Fruit fly (Drosophila melanogaster) whole organism, embryonic: ENCODE results near the gene CG31157.
A peak's percentile ranks its signal among the peaks of the same experiment; 100 is the strongest.

Source experiments
- Bgb ChIP-seq: fragments of 200-800 bp; sonication (Bioruptor generic); IDR thresholded peaks from 2 replicates; pipeline ENCODE4 v1.3.6; 2022; ENCODE audit warnings: missing biosample characterization, missing genetic modification characterization; ENCODE audit not compliant: partially characterized antibody
- CG10274 ChIP-seq: fragments of 200-800 bp; sonication (Bioruptor generic); optimal IDR thresholded peaks from 3 replicates; lab custom pipeline; 2017; ENCODE audit warnings: missing biosample characterization, mild to moderate bottlenecking, missing genetic modification characterization
- CG11696 ChIP-seq: fragments of 200-800 bp; sonication (Bioruptor generic); IDR thresholded peaks from 2 replicates; pipeline ENCODE4 v1.3.6; 2022; ENCODE audit warnings: missing biosample characterization, missing genetic modification characterization
- CG12299 ChIP-seq: fragments of 200-800 bp; sonication (Bioruptor generic); optimal IDR thresholded peaks from 2 replicates; lab custom pipeline; 2018; ENCODE audit warnings: missing biosample characterization, mild to moderate bottlenecking, missing genetic modification characterization
- CG13287 ChIP-seq: fragments of 200-800 bp; sonication (Bioruptor generic); IDR thresholded peaks from 2 replicates; pipeline ENCODE4 v1.3.6; 2022; ENCODE audit warnings: missing biosample characterization, missing genetic modification characterization; ENCODE audit not compliant: partially characterized antibody
- CG16813 ChIP-seq: fragments of 200-800 bp; sonication (Bioruptor generic); IDR thresholded peaks from 3 replicates; pipeline ENCODE4 v1.3.6; 2022; ENCODE audit warnings: missing biosample characterization, missing genetic modification characterization; ENCODE audit not compliant: partially characterized antibody
- CG17328 ChIP-seq: fragments of 200-800 bp; sonication (Bioruptor generic); IDR thresholded peaks from 2 replicates; pipeline ENCODE4 v1.3.6; 2022; ENCODE audit warnings: missing biosample characterization, missing genetic modification characterization
- CG3726 ChIP-seq: fragments of 200-800 bp; sonication (Bioruptor generic); IDR thresholded peaks from 3 replicates; pipeline ENCODE4, ENCODE4 v1.3.6; 2022; ENCODE audit warnings: missing biosample characterization, missing genetic modification characterization
- CG3838 ChIP-seq: fragments of 200-800 bp; sonication (Bioruptor generic); optimal IDR thresholded peaks from 3 replicates; lab custom pipeline; 2016; ENCODE audit warnings: missing biosample characterization, missing genetic modification characterization
- CG4282 ChIP-seq: fragments of 200-800 bp; sonication (Bioruptor generic); optimal IDR thresholded peaks from 2 replicates; lab custom pipeline; 2016; ENCODE audit warnings: missing biosample characterization, missing genetic modification characterization
- CG4404 ChIP-seq: fragments of 200-800 bp; sonication (Bioruptor generic); IDR thresholded peaks from 2 replicates; pipeline ENCODE4 v1.3.6; 2022; ENCODE audit warnings: missing biosample characterization, missing genetic modification characterization
- CG6791 ChIP-seq: fragments of 200-800 bp; sonication (Bioruptor generic); IDR thresholded peaks from 3 replicates; pipeline ENCODE4 v1.3.6; 2022; ENCODE audit warnings: missing biosample characterization, missing genetic modification characterization; ENCODE audit not compliant: partially characterized antibody
- CG7928 ChIP-seq: fragments of 200-800 bp; sonication (Bioruptor generic); optimal IDR thresholded peaks from 2 replicates; lab custom pipeline; 2017; ENCODE audit warnings: missing biosample characterization, mild to moderate bottlenecking, missing genetic modification characterization
- CG8388 ChIP-seq: fragments of 200-800 bp; sonication (Bioruptor generic); optimal IDR thresholded peaks from 2 replicates; lab custom pipeline; 2019; ENCODE audit warnings: missing biosample characterization, mild to moderate bottlenecking, missing genetic modification characterization, moderate library complexity
- CG8478 ChIP-seq: fragments of >200 bp; optimal IDR thresholded peaks from 2 replicates; lab custom pipeline; 2018
- CG8944 ChIP-seq: fragments of 200-800 bp; sonication (Bioruptor generic); optimal IDR thresholded peaks from 3 replicates; lab custom pipeline; 2016; ENCODE audit warnings: missing biosample characterization, missing genetic modification characterization
- Camta ChIP-seq: fragments of 200-800 bp; sonication (Bioruptor generic); optimal IDR thresholded peaks from 2 replicates; lab custom pipeline; 2016; ENCODE audit warnings: missing biosample characterization, missing genetic modification characterization
- CoRest ChIP-seq: fragments of 200-800 bp; sonication (Bioruptor generic); optimal IDR thresholded peaks from 3 replicates; lab custom pipeline; 2018; ENCODE audit warnings: missing biosample characterization, mild to moderate bottlenecking, missing genetic modification characterization, moderate library complexity
- D ChIP-seq, 2 experiments: fragments of 200-800 bp in 1 of 2; fragments of >200 bp in 1 of 2; sonication (Bioruptor generic) in 1 of 2; optimal IDR thresholded peaks; 2 replicates in 1 of 2; 3 replicates in 1 of 2; lab custom pipeline; 2017; ENCODE audit warnings: mild to moderate bottlenecking in 1 of 2, missing biosample characterization in 1 of 2, missing genetic modification characterization in 1 of 2, missing genetic modification reagents in 1 of 2
- Dp ChIP-seq: fragments of 200-800 bp; sonication (Bioruptor generic); optimal IDR thresholded peaks from 2 replicates; lab custom pipeline; 2018; ENCODE audit warnings: missing biosample characterization, mild to moderate bottlenecking, missing genetic modification characterization, moderate library complexity
- Gsc ChIP-seq: fragments of 200-800 bp; sonication (Bioruptor generic); IDR thresholded peaks from 2 replicates; pipeline ENCODE4 v1.3.6; 2022; ENCODE audit warnings: missing biosample characterization, missing genetic modification characterization
- Jarid2 ChIP-seq: fragments of 200-800 bp; sonication (Bioruptor generic); optimal IDR thresholded peaks from 3 replicates; lab custom pipeline; 2017; ENCODE audit warnings: mild to moderate bottlenecking, missing biosample characterization, missing genetic modification reagents, missing genetic modification characterization
- Kr ChIP-seq: fragments of 200-800 bp; sonication (Bioruptor generic); optimal IDR thresholded peaks from 2 replicates; lab custom pipeline; 2017; ENCODE audit warnings: missing biosample characterization, mild to moderate bottlenecking, missing genetic modification characterization
- Nf-YB ChIP-seq: fragments of 200-800 bp; sonication (Bioruptor generic); optimal IDR thresholded peaks from 3 replicates; lab custom pipeline; 2019; ENCODE audit warnings: missing biosample characterization, mild to moderate bottlenecking, missing genetic modification characterization, moderate library complexity
- Nf-YC ChIP-seq: fragments of 200-800 bp; optimal IDR thresholded peaks from 3 replicates; lab custom pipeline; 2019; ENCODE audit warnings: missing biosample characterization, mild to moderate bottlenecking, missing genetic modification characterization, moderate library complexity
- Opbp ChIP-seq: fragments of 200-800 bp; sonication (Bioruptor generic); IDR thresholded peaks from 3 replicates; pipeline ENCODE4 v1.3.6; 2022; ENCODE audit warnings: missing biosample characterization, missing genetic modification characterization; ENCODE audit not compliant: partially characterized antibody
- Rfx ChIP-seq: fragments of 200-800 bp; sonication (Bioruptor generic); IDR thresholded peaks from 2 replicates; pipeline ENCODE4 v1.3.6; 2022; ENCODE audit warnings: missing biosample characterization, missing genetic modification characterization
- bbx ChIP-seq: fragments of 200-800 bp; sonication (Bioruptor generic); IDR thresholded peaks from 2 replicates; pipeline ENCODE4 v1.3.6; 2022; ENCODE audit warnings: missing biosample characterization, missing genetic modification characterization; ENCODE audit not compliant: partially characterized antibody
- br ChIP-seq: fragments of >200 bp; optimal IDR thresholded peaks from 2 replicates; lab custom pipeline; 2017
- bsh ChIP-seq, 2 experiments: fragments of 200-800 bp; sonication (Bioruptor generic); optimal IDR thresholded peaks; 2 replicates each; lab custom pipeline; 2017 to 2018; ENCODE audit warnings: mild to moderate bottlenecking in 2 of 2, missing biosample characterization in 2 of 2, missing genetic modification characterization in 2 of 2, moderate library complexity in 1 of 2
- cg ChIP-seq: fragments of 200-800 bp; sonication (Bioruptor generic); optimal IDR thresholded peaks from 3 replicates; lab custom pipeline; 2019; ENCODE audit warnings: missing biosample characterization, mild to moderate bottlenecking, missing genetic modification characterization, moderate library complexity
- ci ChIP-seq: fragments of 200-800 bp; sonication (Bioruptor generic); IDR thresholded peaks from 3 replicates; pipeline ENCODE4 v1.3.6; 2022; ENCODE audit warnings: missing biosample characterization, missing genetic modification characterization
- crol ChIP-seq: fragments of 200-800 bp; sonication (Bioruptor generic); IDR thresholded peaks from 2 replicates; pipeline ENCODE4 v1.3.6; 2022; ENCODE audit warnings: missing biosample characterization, missing genetic modification characterization
- kni ChIP-seq: fragments of 200-800 bp; sonication (Bioruptor generic); optimal IDR thresholded peaks from 3 replicates; lab custom pipeline; 2017; ENCODE audit warnings: mild to moderate bottlenecking, missing biosample characterization, missing genetic modification reagents, missing genetic modification characterization
- oc ChIP-seq: fragments of 200-800 bp; sonication (Bioruptor generic); optimal IDR thresholded peaks from 2 replicates; lab custom pipeline; 2018; ENCODE audit warnings: missing biosample characterization, mild to moderate bottlenecking, missing genetic modification characterization, moderate library complexity
- odd ChIP-seq: fragments of 200-800 bp; sonication (Bioruptor generic); optimal IDR thresholded peaks from 2 replicates; lab custom pipeline; 2017; ENCODE audit warnings: missing biosample characterization, mild to moderate bottlenecking, missing genetic modification characterization
- onecut ChIP-seq: fragments of 200-800 bp; sonication (Bioruptor generic); IDR thresholded peaks from 2 replicates; pipeline ENCODE4 v1.3.6; 2022; ENCODE audit warnings: missing biosample characterization, missing genetic modification characterization
- p53 ChIP-seq: fragments of 200-800 bp; sonication (Bioruptor generic); optimal IDR thresholded peaks from 2 replicates; lab custom pipeline; 2016; ENCODE audit warnings: missing biosample characterization, missing genetic modification characterization
- pan ChIP-seq, 4 experiments: fragments of >200 bp in 3 of 4; fragments of 200-800 bp in 1 of 4; sonication (Bioruptor generic) in 1 of 4; optimal IDR thresholded peaks in 3 of 4; IDR thresholded peaks in 1 of 4; 2 replicates each; pipeline versions ENCODE4 v1.3.6 to Lab custom; 2017 to 2022; ENCODE audit warnings: missing biosample characterization in 2 of 4, missing genetic modification characterization in 2 of 4, mixed read lengths in 1 of 4
- phol ChIP-seq: fragments of 200-800 bp; sonication (Bioruptor generic); optimal IDR thresholded peaks from 3 replicates; lab custom pipeline; 2018; ENCODE audit warnings: missing biosample characterization, mild to moderate bottlenecking, missing genetic modification characterization, moderate library complexity
- salm ChIP-seq: fragments of 200-800 bp; sonication (Bioruptor generic); optimal IDR thresholded peaks from 2 replicates; lab custom pipeline; 2018; ENCODE audit warnings: missing biosample characterization, mild to moderate bottlenecking, missing genetic modification characterization
- seq ChIP-seq: fragments of 200-800 bp; sonication (Bioruptor generic); IDR thresholded peaks from 2 replicates; pipeline ENCODE4 v1.3.6; 2022; ENCODE audit warnings: missing biosample characterization, missing genetic modification characterization
- sob ChIP-seq: fragments of 200-800 bp; sonication (Bioruptor generic); IDR thresholded peaks from 2 replicates; pipeline ENCODE4 v1.3.6; 2022; ENCODE audit warnings: missing biosample characterization, missing genetic modification characterization
- sr ChIP-seq: fragments of 200-800 bp; sonication (Bioruptor generic); IDR thresholded peaks from 3 replicates; pipeline ENCODE4 v1.3.6; 2022; ENCODE audit warnings: missing biosample characterization, missing genetic modification characterization
- tll ChIP-seq, 2 experiments: fragments of 200-800 bp in 1 of 2; fragments of >200 bp in 1 of 2; sonication (Bioruptor generic) in 1 of 2; optimal IDR thresholded peaks; 2 replicates each; lab custom pipeline; 2017 to 2019; ENCODE audit warnings: missing biosample characterization in 2 of 2, missing genetic modification characterization in 2 of 2, mild to moderate bottlenecking in 1 of 2, moderate library complexity in 1 of 2
- yki ChIP-seq: fragments of >200 bp; optimal IDR thresholded peaks from 3 replicates; lab custom pipeline; 2018
- z ChIP-seq: fragments of 200-800 bp; sonication (Bioruptor generic); IDR thresholded peaks from 3 replicates; pipeline ENCODE4 v1.3.6; 2022; ENCODE audit warnings: missing biosample characterization, missing genetic modification characterization
- zen ChIP-seq: fragments of 200-800 bp; sonication (Bioruptor generic); optimal IDR thresholded peaks from 3 replicates; lab custom pipeline; 2018; ENCODE audit warnings: missing biosample characterization, mild to moderate bottlenecking, missing genetic modification characterization, moderate library complexity
- zf30C ChIP-seq: fragments of 200-800 bp; sonication (Bioruptor generic); optimal IDR thresholded peaks from 3 replicates; lab custom pipeline; 2018; ENCODE audit warnings: missing biosample characterization, mild to moderate bottlenecking, missing genetic modification characterization

CG31157 gene

dm6 chr3R:13065180-13065757 lies 17.7 kb downstream of the CG31157 start:
- TF ChIP-seq Nf-YC (tag; lab: Kevin White, UChicago) (peak; percentile 92), tll (GFP tag; optimal IDR thresholded peaks at IDR 0.05; lab: Kevin White, UChicago) (peak in 1 of 2 experiments; percentile 52), salm (tag; lab: Kevin White, UChicago) (no peak), CG7928 (GFP tag; lab: Kevin White, UChicago) (no peak), D (optimal IDR thresholded peaks at IDR 0.05; lab: Kevin White, UChicago) (peak; percentile 69), D (GFP tag; optimal IDR thresholded peaks at IDR 0.05; lab: Kevin White, UChicago) (no peak), CG16813 (no peak), Camta (GFP tag; lab: Kevin White, UChicago) (no peak), pan (optimal IDR thresholded peaks at IDR 0.05; lab: Kevin White, UChicago) (no peak), pan (GFP tag; optimal IDR thresholded peaks at IDR 0.05 in 1 of 2, IDR thresholded peaks at IDR 0.05 in 1 of 2) (no peak), CG17328 (GFP tag; lab: Robert Waterston, UW) (no peak), Kr (GFP tag; lab: Kevin White, UChicago) (no peak), phol (tag; lab: Kevin White, UChicago) (peak; percentile 27), z (GFP tag; lab: Robert Waterston, UW) (peak; percentile 56; the same call in 1 of the 3 replicates), CG8944 (no peak), sob (GFP tag; lab: Robert Waterston, UW) (no peak), crol (peak; percentile 37; the same call in 1 of the 2 replicates), Rfx (no peak), odd (GFP tag; lab: Kevin White, UChicago) (no peak), CoRest (tag; lab: Kevin White, UChicago) (peak; percentile 25), CG13287 (no peak; the same call in 1 of the 2 replicates), CG12299 (tag; lab: Kevin White, UChicago) (no peak), CG3726 (no peak), CG4404 (GFP tag; lab: Robert Waterston, UW) (no peak), CG10274 (GFP tag; lab: Kevin White, UChicago) (no peak), CG6791 (GFP tag; lab: Robert Waterston, UW) (0 out of 3 replicates have a peak, but pooled peaks have one; percentile 39), bbx (GFP tag; lab: Robert Waterston, UW) (peak; percentile 40; the same call in 1 of the 2 replicates), br (lab: Kevin White, UChicago) (no peak), Gsc (GFP tag; lab: Robert Waterston, UW) (no peak), p53 (no peak), kni (peak; percentile 77), zf30C (GFP tag; lab: Kevin White, UChicago) (peak; percentile 14), Opbp (GFP tag; lab: Robert Waterston, UW) (no peak), CG3838 (GFP tag; lab: Kevin White, UChicago) (no peak), cg (peak; percentile 95), CG11696 (GFP tag; lab: Robert Waterston, UW) (no peak), seq (GFP tag; lab: Robert Waterston, UW) (peak; percentile 30; the same call in 1 of the 2 replicates), CG8478 (lab: Kevin White, UChicago) (peak; percentile 71), Dp (GFP tag; lab: Kevin White, UChicago) (no peak), ci (GFP tag; lab: Robert Waterston, UW) (peak; percentile 24; the same call in 1 of the 3 replicates), Jarid2 (GFP tag; lab: Kevin White, UChicago) (peak; percentile 15), yki (lab: Kevin White, UChicago) (peak; percentile 6), CG4282 (GFP tag; lab: Kevin White, UChicago) (peak; percentile 90), Nf-YB (GFP tag; lab: Kevin White, UChicago) (peak; percentile 94), zen (tag; lab: Kevin White, UChicago) (peak; percentile 69), sr (GFP tag; lab: Robert Waterston, UW) (no peak), onecut (GFP tag; lab: Robert Waterston, UW) (no peak), Bgb (no peak), oc (tag; lab: Kevin White, UChicago) (peak; percentile 43), bsh (GFP tag; optimal IDR thresholded peaks at IDR 0.05; lab: Kevin White, UChicago) (no peak), CG8388 (GFP tag; lab: Kevin White, UChicago) (no peak)
